Worm (Caenorhabditis elegans) whole organism, L2 larva: ENCODE data around the gene scl-11.

Source experiments
- C34F6.9 ChIP-seq: fragments of 150-350 bp; optimal IDR thresholded peaks from 2 replicates; lab custom pipeline; 2014; ENCODE audit warnings: missing biosample characterization, missing genetic modification characterization
- F13H6.1 ChIP-seq: sonication (generic microtip); optimal IDR thresholded peaks from 2 replicates; lab custom pipeline; 2016; ENCODE audit warnings: missing genetic modification characterization, missing compliant biosample characterization
- R02D3.7 ChIP-seq: fragments of 150-350 bp; optimal IDR thresholded peaks from 2 replicates; lab custom pipeline; 2014; ENCODE audit warnings: missing biosample characterization, missing genetic modification characterization
- Y55F3AM.14 ChIP-seq: fragments of 200-800 bp; sonication (Bioruptor generic); optimal IDR thresholded peaks from 2 replicates; lab custom pipeline; 2018; ENCODE audit warnings: mild to moderate bottlenecking, missing genetic modification characterization, missing compliant biosample characterization
- ZK546.5 ChIP-seq: sonication (generic microtip); optimal IDR thresholded peaks from 2 replicates; lab custom pipeline; 2017; ENCODE audit warnings: missing biosample characterization, missing genetic modification characterization
- alr-1 ChIP-seq: fragments of 150-350 bp; optimal IDR thresholded peaks from 2 replicates; lab custom pipeline; 2014; ENCODE audit warnings: missing biosample characterization, missing genetic modification characterization
- ama-1 ChIP-seq: fragments of 150-350 bp; optimal IDR thresholded peaks from 2 replicates; lab custom pipeline; 2018; ENCODE audit warnings: inconsistent platforms
- ceh-16 ChIP-seq: fragments of 150-350 bp; optimal IDR thresholded peaks from 2 replicates; lab custom pipeline; 2014; ENCODE audit warnings: missing biosample characterization, missing genetic modification characterization
- crh-2 ChIP-seq: sonication (generic microtip); optimal IDR thresholded peaks from 2 replicates; lab custom pipeline; 2017; ENCODE audit warnings: missing biosample characterization, missing genetic modification characterization
- dmd-4 ChIP-seq: sonication (generic microtip); optimal IDR thresholded peaks from 2 replicates; lab custom pipeline; 2017; ENCODE audit warnings: missing biosample characterization, missing genetic modification characterization
- egl-27 ChIP-seq: sonication (generic microtip); optimal IDR thresholded peaks from 3 replicates; lab custom pipeline; 2017; ENCODE audit warnings: missing biosample characterization, missing genetic modification reagents, missing genetic modification characterization
- elt-3 ChIP-seq: sonication (generic microtip); optimal IDR thresholded peaks from 2 replicates; lab custom pipeline; 2017; ENCODE audit warnings: missing biosample characterization, missing genetic modification characterization
- fos-1 ChIP-seq: fragments of 150-350 bp; optimal IDR thresholded peaks from 2 replicates; lab custom pipeline; 2014; ENCODE audit warnings: missing biosample characterization, missing genetic modification characterization
- gmeb-1 ChIP-seq: fragments of 150-350 bp; optimal IDR thresholded peaks from 2 replicates; lab custom pipeline; 2014; ENCODE audit warnings: missing biosample characterization, missing genetic modification characterization
- lin-13 ChIP-seq: fragments of 150-350 bp; optimal IDR thresholded peaks from 2 replicates; lab custom pipeline; 2014; ENCODE audit warnings: missing biosample characterization, missing genetic modification reagents, missing genetic modification characterization
- lsy-2 ChIP-seq, 2 experiments: fragments of 150-350 bp in 1 of 2; sonication (generic microtip) in 1 of 2; optimal IDR thresholded peaks; 2 replicates each; lab custom pipeline; 2014 to 2017; ENCODE audit warnings: missing biosample characterization in 2 of 2, missing genetic modification characterization in 2 of 2
- mab-5 ChIP-seq: fragments of 150-350 bp; optimal IDR thresholded peaks from 2 replicates; lab custom pipeline; 2014; ENCODE audit warnings: missing biosample characterization, missing genetic modification characterization
- mbf-1 ChIP-seq: sonication (generic microtip); optimal IDR thresholded peaks from 2 replicates; lab custom pipeline; 2017; ENCODE audit warnings: missing biosample characterization, missing genetic modification characterization
- mdl-1 ChIP-seq, 2 experiments: fragments of 150-350 bp in 1 of 2; sonication (generic microtip) in 1 of 2; optimal IDR thresholded peaks; 2 replicates each; lab custom pipeline; 2017; ENCODE audit warnings: missing biosample characterization in 2 of 2, missing genetic modification characterization in 2 of 2
- nhr-11 ChIP-seq: fragments of 150-350 bp; optimal IDR thresholded peaks from 2 replicates; lab custom pipeline; 2014; ENCODE audit warnings: missing biosample characterization, missing genetic modification characterization
- nhr-129 ChIP-seq: fragments of 150-350 bp; optimal IDR thresholded peaks from 2 replicates; lab custom pipeline; 2014; ENCODE audit warnings: missing biosample characterization, missing genetic modification characterization
- nhr-21 ChIP-seq: fragments of 150-350 bp; optimal IDR thresholded peaks from 2 replicates; lab custom pipeline; 2014; ENCODE audit warnings: missing biosample characterization, missing genetic modification characterization
- nhr-25 ChIP-seq: fragments of 150-350 bp; sonication (generic microtip); optimal IDR thresholded peaks from 3 replicates; lab custom pipeline; 2014; ENCODE audit warnings: missing biosample characterization, missing genetic modification characterization
- nhr-6 ChIP-seq: fragments of 150-350 bp; optimal IDR thresholded peaks from 2 replicates; lab custom pipeline; 2014; ENCODE audit warnings: missing biosample characterization, missing genetic modification characterization
- sem-4 ChIP-seq: fragments of 150-350 bp; optimal IDR thresholded peaks from 2 replicates; lab custom pipeline; 2014; ENCODE audit warnings: missing biosample characterization, missing genetic modification reagents, missing genetic modification characterization
- skn-1 ChIP-seq: sonication (generic microtip); optimal IDR thresholded peaks from 2 replicates; lab custom pipeline; 2017; ENCODE audit warnings: missing biosample characterization, missing genetic modification characterization
- sma-9 ChIP-seq, 2 experiments: fragments of 150-350 bp in 1 of 2; sonication (generic microtip) in 1 of 2; optimal IDR thresholded peaks; 2 replicates each; lab custom pipeline; 2014 to 2016; ENCODE audit warnings: missing genetic modification characterization in 2 of 2, mild to moderate bottlenecking in 1 of 2, missing biosample characterization in 1 of 2, missing compliant biosample characterization in 1 of 2, missing genetic modification reagents in 1 of 2, moderate library complexity in 1 of 2
- snpc-4 ChIP-seq: fragments of 150-350 bp; optimal IDR thresholded peaks from 2 replicates; lab custom pipeline; 2014; ENCODE audit warnings: missing biosample characterization, missing genetic modification characterization
- unc-39 ChIP-seq: fragments of 150-350 bp; optimal IDR thresholded peaks from 2 replicates; lab custom pipeline; 2014; ENCODE audit warnings: missing biosample characterization, missing genetic modification characterization
- unc-55 ChIP-seq: fragments of 150-350 bp; sonication (generic microtip); optimal IDR thresholded peaks from 3 replicates; lab custom pipeline; 2014; ENCODE audit warnings: missing biosample characterization, missing genetic modification reagents, missing genetic modification characterization
- unc-62 ChIP-seq: fragments of 150-350 bp; optimal IDR thresholded peaks from 2 replicates; lab custom pipeline; 2014; ENCODE audit warnings: missing biosample characterization, missing genetic modification reagents, missing genetic modification characterization
- zag-1 ChIP-seq: fragments of 150-350 bp; optimal IDR thresholded peaks from 2 replicates; lab custom pipeline; 2014; ENCODE audit warnings: missing biosample characterization, missing genetic modification characterization
- ztf-1 ChIP-seq: fragments of 200-800 bp; sonication (Bioruptor generic); conservative IDR thresholded peaks from 2 replicates; pipeline ENCODE4 v1.3.6; 2022; ENCODE audit warnings: missing genetic modification characterization, missing compliant biosample characterization
- ztf-4 ChIP-seq: fragments of 150-350 bp; optimal IDR thresholded peaks from 2 replicates; lab custom pipeline; 2014; ENCODE audit warnings: missing biosample characterization, missing genetic modification characterization

The scl-11 gene

ce11 chrIV:13041486-13041885 is 9.7 kb upstream of the scl-11 start:
- TF ChIP-seq ZK546.5 (tag; lab: Kevin White, UChicago) (no peak), sem-4 (tag; lab: Kevin White, UChicago) (no peak), nhr-21 (tag; lab: Kevin White, UChicago) (no peak), C34F6.9 (tag; lab: Kevin White, UChicago) (no peak), ztf-1 (GFP tag; lab: Robert Waterston, UW) (no peak)

- TF ChIP-seq snpc-4 (tag; lab: Kevin White, UChicago) (no peak), mab-5 (tag; lab: Kevin White, UChicago) (no peak), ztf-4 (no peak), R02D3.7 (tag; lab: Kevin White, UChicago) (no peak), gmeb-1 (tag; lab: Kevin White, UChicago) (no peak), skn-1 (tag; lab: Kevin White, UChicago) (no peak), egl-27 (no peak), lsy-2 (tag; optimal IDR thresholded peaks at IDR 0.05; lab: Kevin White, UChicago) (no peak), mdl-1 (tag; optimal IDR thresholded peaks at IDR 0.05; lab: Kevin White, UChicago) (no peak)
Measured at ce11 chrIV:13042091-13042490, 9.1 kb upstream of the scl-11 start, which contains the start of gene amt-2. amt-2 (plus strand) TSS chrIV:13042391.

- TF ChIP-seq unc-62 = no peak
Measured at ce11 chrIV:13044980-13045379, 6.2 kb upstream of the scl-11 start.

ce11 chrIV:13046848-13047247 is 4.3 kb upstream of the scl-11 start, which contains the start of gene scl-9:
scl-9 (plus strand) TSS chrIV:13047148.
- no peak for TF ChIP-seq unc-55 (GFP tag; lab: Kevin White, UChicago)
- no peak for TF ChIP-seq fos-1
- TF ChIP-seq lin-13 = no peak
- TF ChIP-seq egl-27 = no peak
- TF ChIP-seq ama-1 = no peak
- no peak for TF ChIP-seq mbf-1
- TF ChIP-seq Y55F3AM.14 = no peak

- TF ChIP-seq nhr-11 (tag; lab: Kevin White, UChicago) = no peak
Measured at ce11 chrIV:13048157-13048556, 3.0 kb upstream of the scl-11 start, which contains the start of gene scl-10. scl-10 (plus strand) TSS chrIV:13048457.

ce11 chrIV:13052568-13052967 is 1.4 kb downstream of the scl-11 start, which contains the start of gene F49E11.7:
F49E11.7 (plus strand) TSS chrIV:13052868.
- TF ChIP-seq nhr-6 (no peak), ztf-1 (GFP tag; lab: Robert Waterston, UW) (no peak), zag-1 (no peak), ceh-16 (tag; lab: Kevin White, UChicago) (no peak), gmeb-1 (tag; lab: Kevin White, UChicago) (no peak), skn-1 (tag; lab: Kevin White, UChicago) (no peak), ama-1 (no peak), alr-1 (tag; lab: Kevin White, UChicago) (no peak), mdl-1 (tag; optimal IDR thresholded peaks at IDR 0.05; lab: Kevin White, UChicago) (no peak), egl-27 (no peak), mbf-1 (no peak), ZK546.5 (tag; lab: Kevin White, UChicago) (no peak), nhr-129 (tag; lab: Kevin White, UChicago) (no peak), lin-13 (no peak), R02D3.7 (tag; lab: Kevin White, UChicago) (no peak)

ce11 chrIV:13056026-13056425 is 4.9 kb downstream of the scl-11 start, which contains the start of gene scl-1:
scl-1 (plus strand) TSS chrIV:13056326.
- TF ChIP-seq mab-5 (tag; lab: Kevin White, UChicago) = no peak
- no peak for TF ChIP-seq elt-3
- TF ChIP-seq dmd-4 (tag; lab: Kevin White, UChicago) = no peak
- TF ChIP-seq sem-4 (tag; lab: Kevin White, UChicago) = no peak
- TF ChIP-seq mdl-1 (tag; optimal IDR thresholded peaks at IDR 0.05; lab: Kevin White, UChicago) = no peak
- TF ChIP-seq egl-27 = no peak
- no peak for TF ChIP-seq ZK546.5 (tag; lab: Kevin White, UChicago)

- TF ChIP-seq crh-2 = peak; percentile 54
- TF ChIP-seq skn-1 (tag; lab: Kevin White, UChicago) = peak; percentile 68
- TF ChIP-seq sma-9 (GFP tag; optimal IDR thresholded peaks at IDR 0.05; lab: Kevin White, UChicago) = peak; percentile 80
- TF ChIP-seq sma-9 (tag; optimal IDR thresholded peaks at IDR 0.05; lab: Kevin White, UChicago) = no peak
- TF ChIP-seq egl-27 = peak; percentile 11
- TF ChIP-seq unc-39 = no peak
- TF ChIP-seq fos-1 = peak; percentile 98
- TF ChIP-seq mdl-1 (tag; optimal IDR thresholded peaks at IDR 0.05; lab: Kevin White, UChicago) = no peak
- TF ChIP-seq nhr-25 = no peak
- peak; percentile 46 for TF ChIP-seq gmeb-1 (tag; lab: Kevin White, UChicago)
- TF ChIP-seq F13H6.1 (tag; lab: Kevin White, UChicago) = peak; percentile 12
- no peak for TF ChIP-seq lin-13
- peak; percentile 30 for TF ChIP-seq nhr-129 (tag; lab: Kevin White, UChicago)
- TF ChIP-seq, all 48 proteins: peak for 8
Measured at ce11 chrIV:13057418-13057817, 6.2 kb downstream of the scl-11 start, which contains the start of gene scl-2. scl-2 (plus strand) TSS chrIV:13057710.
